Fruit fly (Drosophila melanogaster) whole organism, prepupa: ENCODE measurements around the gene CG15446.

ENCODE experiments used
- Blimp-1 ChIP-seq: fragments of 200-800 bp; sonication (Bioruptor generic); optimal IDR thresholded peaks from 3 replicates; lab custom pipeline; 2017; ENCODE audit warnings: missing biosample characterization, missing genetic modification characterization, mild to moderate bottlenecking, moderate library complexity, missing genetic modification reagents
- CG10631 ChIP-seq: fragments of 200-800 bp; sonication (Bioruptor generic); optimal IDR thresholded peaks from 2 replicates; lab custom pipeline; 2016; ENCODE audit warnings: missing biosample characterization, missing genetic modification characterization
- CG10669 ChIP-seq: fragments of 200-800 bp; sonication (Bioruptor generic); optimal IDR thresholded peaks from 3 replicates; lab custom pipeline; 2018; ENCODE audit warnings: missing biosample characterization, mild to moderate bottlenecking, missing genetic modification characterization, moderate library complexity
- CG11294 ChIP-seq: fragments of 200-800 bp; sonication (Bioruptor generic); IDR thresholded peaks from 2 replicates; pipeline ENCODE4 v1.3.6; 2022; ENCODE audit warnings: missing biosample characterization, missing genetic modification characterization
- CG11902 ChIP-seq: fragments of 200-800 bp; sonication (Bioruptor generic); optimal IDR thresholded peaks from 3 replicates; lab custom pipeline; 2016; ENCODE audit warnings: missing biosample characterization, missing genetic modification characterization
- CG15336 ChIP-seq: fragments of 200-800 bp; sonication (Bioruptor generic); IDR thresholded peaks from 2 replicates; pipeline ENCODE4 v1.3.6; 2022; ENCODE audit warnings: missing biosample characterization, missing genetic modification characterization
- CG3032 ChIP-seq: fragments of 200-800 bp; optimal IDR thresholded peaks from 2 replicates; lab custom pipeline; 2019; ENCODE audit warnings: missing biosample characterization, mild to moderate bottlenecking, missing genetic modification characterization, moderate library complexity
- CG32006 ChIP-seq: fragments of 200-800 bp; sonication (Bioruptor generic); optimal IDR thresholded peaks from 3 replicates; lab custom pipeline; 2017; ENCODE audit warnings: missing biosample characterization, mild to moderate bottlenecking, missing genetic modification characterization
- CG3919 ChIP-seq: fragments of 200-800 bp; sonication (Bioruptor generic); optimal IDR thresholded peaks from 3 replicates; lab custom pipeline; 2016; ENCODE audit warnings: missing biosample characterization, missing genetic modification characterization
- CG4318 ChIP-seq: fragments of 200-800 bp; sonication (Bioruptor generic); optimal IDR thresholded peaks from 3 replicates; lab custom pipeline; 2017; ENCODE audit warnings: missing biosample characterization, mild to moderate bottlenecking, missing genetic modification characterization
- CG6276 ChIP-seq: fragments of 200-800 bp; sonication (Bioruptor generic); optimal IDR thresholded peaks from 2 replicates; lab custom pipeline; 2017; ENCODE audit warnings: missing biosample characterization, mild to moderate bottlenecking, missing genetic modification characterization
- CG6792 ChIP-seq: fragments of 200-800 bp; sonication (Bioruptor generic); optimal IDR thresholded peaks from 3 replicates; lab custom pipeline; 2016; ENCODE audit warnings: missing biosample characterization, missing genetic modification characterization
- CG6808 ChIP-seq: fragments of 200-800 bp; sonication (Bioruptor generic); optimal IDR thresholded peaks from 3 replicates; lab custom pipeline; 2017; ENCODE audit warnings: missing biosample characterization, missing genetic modification characterization, mild to moderate bottlenecking, moderate library complexity, missing genetic modification reagents
- CG6854 ChIP-seq: fragments of 200-800 bp; sonication (Bioruptor generic); optimal IDR thresholded peaks from 2 replicates; lab custom pipeline; 2017; ENCODE audit warnings: missing biosample characterization, mild to moderate bottlenecking, missing genetic modification characterization
- CG7368 ChIP-seq: fragments of 200-800 bp; sonication (Bioruptor generic); optimal IDR thresholded peaks from 3 replicates; lab custom pipeline; 2016; ENCODE audit warnings: missing biosample characterization, missing genetic modification characterization
- CG8119 ChIP-seq: fragments of 200-800 bp; sonication (Bioruptor generic); IDR thresholded peaks from 3 replicates; pipeline ENCODE4 v1.3.6; 2022; ENCODE audit warnings: missing biosample characterization, missing genetic modification characterization
- CG8632 ChIP-seq: fragments of 200-800 bp; sonication (Bioruptor generic); optimal IDR thresholded peaks from 3 replicates; lab custom pipeline; 2016; ENCODE audit warnings: missing biosample characterization, missing genetic modification characterization
- CG9139 ChIP-seq: fragments of 200-800 bp; sonication (Bioruptor generic); optimal IDR thresholded peaks from 3 replicates; lab custom pipeline; 2017; ENCODE audit warnings: missing biosample characterization, mild to moderate bottlenecking, missing genetic modification characterization
- Eip75B ChIP-seq: fragments of 200-800 bp; sonication (Bioruptor generic); optimal IDR thresholded peaks from 3 replicates; lab custom pipeline; 2016; ENCODE audit warnings: missing biosample characterization, missing genetic modification characterization
- Eip78C ChIP-seq: fragments of 200-800 bp; sonication (Bioruptor generic); peaks from one replicate; lab custom pipeline; 2016; ENCODE audit warnings: missing biosample characterization, missing genetic modification characterization
- Ets96B ChIP-seq: fragments of 200-800 bp; optimal IDR thresholded peaks from 2 replicates; lab custom pipeline; 2019; ENCODE audit warnings: missing biosample characterization, mild to moderate bottlenecking, missing genetic modification characterization, moderate library complexity
- Hr38 ChIP-seq: sonication (Bioruptor generic); optimal IDR thresholded peaks from 2 replicates; lab custom pipeline; 2016; ENCODE audit warnings: missing biosample characterization, missing genetic modification characterization
- Hr39 ChIP-seq: fragments of 200-800 bp; sonication (Bioruptor generic); optimal IDR thresholded peaks from 2 replicates; lab custom pipeline; 2016; ENCODE audit warnings: missing biosample characterization, missing genetic modification characterization
- Hr4 ChIP-seq: fragments of 200-800 bp; sonication (Bioruptor generic); optimal IDR thresholded peaks from 3 replicates; lab custom pipeline; 2016; ENCODE audit warnings: missing biosample characterization, missing genetic modification characterization
- Lpt ChIP-seq: fragments of 200-800 bp; sonication (Bioruptor generic); optimal IDR thresholded peaks from 3 replicates; lab custom pipeline; 2016; ENCODE audit warnings: missing biosample characterization, missing genetic modification characterization
- OdsH ChIP-seq: fragments of 200-800 bp; sonication (Bioruptor generic); optimal IDR thresholded peaks from 3 replicates; lab custom pipeline; 2016; ENCODE audit warnings: missing biosample characterization, missing genetic modification characterization
- Sox102F ChIP-seq: fragments of 200-800 bp; sonication (Bioruptor generic); optimal IDR thresholded peaks from 2 replicates; lab custom pipeline; 2016; ENCODE audit warnings: missing biosample characterization, mild to moderate bottlenecking, missing genetic modification characterization
- Sox15 ChIP-seq: fragments of 200-800 bp; sonication (Bioruptor generic); optimal IDR thresholded peaks from 3 replicates; lab custom pipeline; 2016; ENCODE audit warnings: missing biosample characterization, missing genetic modification characterization
- achi ChIP-seq: fragments of 200-800 bp; sonication (Bioruptor generic); optimal IDR thresholded peaks from 3 replicates; lab custom pipeline; 2016; ENCODE audit warnings: missing biosample characterization, missing genetic modification characterization
- acj6 ChIP-seq: fragments of 200-800 bp; sonication (Bioruptor generic); optimal IDR thresholded peaks from 3 replicates; lab custom pipeline; 2016; ENCODE audit warnings: missing biosample characterization, missing genetic modification characterization
- cyc ChIP-seq: fragments of 200-800 bp; sonication (Bioruptor generic); optimal IDR thresholded peaks from 3 replicates; lab custom pipeline; 2016; ENCODE audit warnings: missing biosample characterization, missing genetic modification characterization
- dac ChIP-seq: fragments of 200-800 bp; sonication (Bioruptor generic); optimal IDR thresholded peaks from 2 replicates; lab custom pipeline; 2017; ENCODE audit warnings: missing biosample characterization, mild to moderate bottlenecking, missing genetic modification characterization
- dsx ChIP-seq: fragments of 200-800 bp; optimal IDR thresholded peaks from 3 replicates; lab custom pipeline; 2019; ENCODE audit warnings: missing biosample characterization, mild to moderate bottlenecking, missing genetic modification characterization, moderate library complexity; ENCODE audit not compliant: poor library complexity, severe bottlenecking
- eg ChIP-seq: fragments of 200-800 bp; sonication (Bioruptor generic); IDR thresholded peaks from 3 replicates; pipeline ENCODE4 v1.3.6; 2022; ENCODE audit warnings: missing biosample characterization, missing genetic modification characterization
- esn ChIP-seq: fragments of 200-800 bp; sonication (Bioruptor generic); optimal IDR thresholded peaks from 2 replicates; lab custom pipeline; 2016; ENCODE audit warnings: missing biosample characterization, mild to moderate bottlenecking, missing genetic modification characterization, moderate library complexity
- fd59A ChIP-seq: fragments of 200-800 bp; sonication (Bioruptor generic); optimal IDR thresholded peaks from 2 replicates; lab custom pipeline; 2017; ENCODE audit warnings: missing biosample characterization, mild to moderate bottlenecking, missing genetic modification characterization, missing genetic modification reagents
- fkh ChIP-seq: fragments of 200-800 bp; sonication (Bioruptor generic); optimal IDR thresholded peaks from 3 replicates; lab custom pipeline; 2017; ENCODE audit warnings: missing biosample characterization, mild to moderate bottlenecking, missing genetic modification characterization, moderate library complexity
- pdm3 ChIP-seq: fragments of 200-800 bp; sonication (Bioruptor generic); optimal IDR thresholded peaks from 3 replicates; lab custom pipeline; 2016; ENCODE audit warnings: missing biosample characterization, missing genetic modification characterization
- salr ChIP-seq, 2 experiments: fragments of 200-800 bp; sonication (Bioruptor generic); optimal IDR thresholded peaks; 3 replicates each; lab custom pipeline; 2016 to 2018; ENCODE audit warnings: missing biosample characterization in 2 of 2, missing genetic modification characterization in 2 of 2, mild to moderate bottlenecking in 1 of 2
- spab ChIP-seq: fragments of 200-800 bp; sonication (Bioruptor generic); optimal IDR thresholded peaks from 2 replicates; lab custom pipeline; 2017; ENCODE audit warnings: missing biosample characterization, mild to moderate bottlenecking, missing genetic modification characterization, missing genetic modification reagents
- ss ChIP-seq, 2 experiments: fragments of 200-800 bp; sonication (Bioruptor generic); optimal IDR thresholded peaks; 2 replicates in 1 of 2; 3 replicates in 1 of 2; lab custom pipeline; 2017 to 2018; ENCODE audit warnings: mild to moderate bottlenecking in 2 of 2, missing biosample characterization in 2 of 2, missing genetic modification characterization in 2 of 2, moderate library complexity in 1 of 2
- svp ChIP-seq: fragments of 200-800 bp; sonication (Bioruptor generic); peaks from one replicate; lab custom pipeline; 2016; ENCODE audit warnings: missing biosample characterization, missing genetic modification characterization
- vri ChIP-seq: fragments of 200-800 bp; sonication (Bioruptor generic); optimal IDR thresholded peaks from 3 replicates; lab custom pipeline; 2016; ENCODE audit warnings: missing biosample characterization, mild to moderate bottlenecking, missing genetic modification characterization

Gene CG15446

dm6 chrX:21127267-21127666 is 25.3 kb upstream of the CG15446 start (continued):
- TF ChIP-seq Blimp-1 (GFP tag; lab: Kevin White, UChicago) (no peak), OdsH (peak; percentile 57), fd59A (GFP tag; lab: Kevin White, UChicago) (peak; percentile 41), CG6792 (peak; percentile 19), CG4318 (GFP tag; lab: Kevin White, UChicago) (no peak), CG6276 (GFP tag; lab: Kevin White, UChicago) (no peak), CG10631 (GFP tag; lab: Kevin White, UChicago) (peak; percentile 62), CG8119 (0 out of 3 replicates have a peak, but pooled peaks have one; percentile 21), fkh (GFP tag; lab: Kevin White, UChicago) (no peak), CG8632 (GFP tag; lab: Kevin White, UChicago) (peak; percentile 45), eg (GFP tag; lab: Robert Waterston, UW) (no peak), CG15336 (GFP tag; lab: Robert Waterston, UW) (peak; percentile 45; the same call in 1 of the 2 replicates), Hr4 (GFP tag; lab: Kevin White, UChicago) (no peak), vri (no peak), CG11902 (GFP tag; lab: Kevin White, UChicago) (no peak), CG7368 (GFP tag; lab: Kevin White, UChicago) (peak; percentile 52), Hr39 (no peak), esn (GFP tag; lab: Kevin White, UChicago) (peak; percentile 22), spab (GFP tag; lab: Kevin White, UChicago) (peak; percentile 49), ss (GFP tag; optimal IDR thresholded peaks at IDR 0.05; lab: Kevin White, UChicago) (peak; percentile 16 to 74), dac (GFP tag; lab: Kevin White, UChicago) (no peak)

- TF ChIP-seq CG6854 (GFP tag; lab: Kevin White, UChicago) (no peak), CG9139 (GFP tag; lab: Kevin White, UChicago) (no peak), CG7368 (GFP tag; lab: Kevin White, UChicago) (no peak), ss (GFP tag; optimal IDR thresholded peaks at IDR 0.05; lab: Kevin White, UChicago) (no peak), achi (GFP tag; lab: Kevin White, UChicago) (no peak), CG3032 (tag; lab: Kevin White, UChicago) (no peak), CG32006 (no peak), svp (GFP tag; lab: Kevin White, UChicago) (no peak), dsx (no peak)
These were observed 24.8 kb upstream of the CG15446 start for dm6 chrX:21126790-21127189.

- TF ChIP-seq Eip78C (peak; percentile 28), pdm3 (GFP tag; lab: Kevin White, UChicago) (no peak)
- TF ChIP-seq, all 60 proteins: peak for 1
These were observed 24.1 kb upstream of the CG15446 start for dm6 chrX:21125966-21126553.

dm6 chrX:21124176-21124575 is 22.2 kb upstream of the CG15446 start:
- TF ChIP-seq Sox102F (GFP tag; lab: Kevin White, UChicago): peak; percentile 86
- peak; percentile 52 for TF ChIP-seq Lpt (GFP tag; lab: Kevin White, UChicago)
- TF ChIP-seq Ets96B (tag; lab: Kevin White, UChicago): peak; percentile 62
- TF ChIP-seq salr (GFP tag; optimal IDR thresholded peaks at IDR 0.05; lab: Kevin White, UChicago): peak; percentile 1 to 23
- peak; percentile 82 for TF ChIP-seq CG3919
- TF ChIP-seq dac (GFP tag; lab: Kevin White, UChicago): peak; percentile 39
- TF ChIP-seq eg (GFP tag; lab: Robert Waterston, UW): peak; percentile 80
- TF ChIP-seq CG10669 (GFP tag; lab: Kevin White, UChicago): peak; percentile 69
- peak; percentile 74 for TF ChIP-seq CG8119
- peak; percentile 82 for TF ChIP-seq achi (GFP tag; lab: Kevin White, UChicago)
- TF ChIP-seq CG6808 (GFP tag; lab: Kevin White, UChicago): peak; percentile 61
- TF ChIP-seq Eip75B (GFP tag; lab: Kevin White, UChicago): peak; percentile 81
- peak; percentile 60 for TF ChIP-seq Hr4 (GFP tag; lab: Kevin White, UChicago)
- TF ChIP-seq Hr39: peak; percentile 81
- TF ChIP-seq CG11294 (GFP tag; lab: Robert Waterston, UW): peak; percentile 19; the same call in 1 of the 2 replicates
- TF ChIP-seq Sox15 (GFP tag; lab: Kevin White, UChicago): peak; percentile 81
- TF ChIP-seq Hr38 (GFP tag; lab: Kevin White, UChicago): no peak
- peak; percentile 72 for TF ChIP-seq acj6 (GFP tag; lab: Kevin White, UChicago)
- TF ChIP-seq CG7368 (GFP tag; lab: Kevin White, UChicago): peak; percentile 81
- TF ChIP-seq fkh (GFP tag; lab: Kevin White, UChicago): no peak
- TF ChIP-seq cyc (GFP tag; lab: Kevin White, UChicago): peak; percentile 82
- no peak for TF ChIP-seq CG9139 (GFP tag; lab: Kevin White, UChicago)
- peak; percentile 83 for TF ChIP-seq pdm3 (GFP tag; lab: Kevin White, UChicago)
- TF ChIP-seq Eip78C: peak; percentile 94
- peak; percentile 91 for TF ChIP-seq esn (GFP tag; lab: Kevin White, UChicago)
- TF ChIP-seq dsx: peak; percentile 54
